ENCODE assay signal across 1 fruit fly cellular context in genomic region chr3R:4399810-4400496, dm6.
TF ChIP-seq lines count a peak whose summit lies in the region.

No protein-coding gene starts in this region.

TF ChIP-seq in whole organism, embryonic, 481 proteins besides CTCF, POLR2A, EP300 and RAD21 (continued from another document):
- TF ChIP-seq slou (GFP tag; optimal IDR thresholded peaks at IDR 0.05; lab: Kevin White, UChicago) = no peak
- TF ChIP-seq ttk (GFP tag; IDR thresholded peaks at IDR 0.05; lab: Robert Waterston, UW) = no peak
- TF ChIP-seq dm (GFP tag; optimal IDR thresholded peaks at IDR 0.05; lab: Kevin White, UChicago) = peak; percentile 4
- no peak for TF ChIP-seq schlank (tag; optimal IDR thresholded peaks at IDR 0.05; lab: Kevin White, UChicago)
- no peak for TF ChIP-seq gce (GFP tag; IDR thresholded peaks at IDR 0.05; lab: Robert Waterston, UW)
- TF ChIP-seq dmrt11E (tag; optimal IDR thresholded peaks at IDR 0.05; lab: Kevin White, UChicago) = peak; percentile 40
- TF ChIP-seq NC2β (GFP tag; optimal IDR thresholded peaks at IDR 0.05; lab: Kevin White, UChicago) = no peak
- peak; percentile 45 for TF ChIP-seq CG7839 (tag; optimal IDR thresholded peaks at IDR 0.05; lab: Kevin White, UChicago)
- TF ChIP-seq CG18262 (tag; optimal IDR thresholded peaks at IDR 0.05; lab: Kevin White, UChicago) = peak; percentile 49
- no peak for TF ChIP-seq E2f1 (GFP tag; IDR thresholded peaks at IDR 0.05; lab: Robert Waterston, UW)
- TF ChIP-seq CG7357 (GFP tag; IDR thresholded peaks at IDR 0.05; lab: Robert Waterston, UW) = peak; percentile 96
- TF ChIP-seq CG1233 (GFP tag; optimal IDR thresholded peaks at IDR 0.05; lab: Kevin White, UChicago) = no peak
- TF ChIP-seq bbx (GFP tag; IDR thresholded peaks at IDR 0.05; lab: Robert Waterston, UW; ENCODE audit: partially characterized antibody) = no peak
- TF ChIP-seq h (optimal IDR thresholded peaks at IDR 0.05; lab: Kevin White, UChicago) = no peak
- TF ChIP-seq CG2129 (GFP tag; IDR thresholded peaks at IDR 0.05; lab: Robert Waterston, UW; ENCODE audit: partially characterized antibody) = no peak
- TF ChIP-seq Six4 (GFP tag; optimal IDR thresholded peaks at IDR 0.05; lab: Kevin White, UChicago) = no peak
- no peak for TF ChIP-seq unpg (GFP tag; optimal IDR thresholded peaks at IDR 0.05; lab: Kevin White, UChicago)
- no peak for TF ChIP-seq dysf (GFP tag; IDR thresholded peaks at IDR 0.05; lab: Robert Waterston, UW)
- TF ChIP-seq CG4282 (GFP tag; optimal IDR thresholded peaks at IDR 0.05; lab: Kevin White, UChicago) = no peak
- TF ChIP-seq gcm (GFP tag; optimal IDR thresholded peaks at IDR 0.05; lab: Kevin White, UChicago) = no peak
- no peak for TF ChIP-seq fu2 (GFP tag; optimal IDR thresholded peaks at IDR 0.05; lab: Kevin White, UChicago)
- no peak for TF ChIP-seq stc (GFP tag; IDR thresholded peaks at IDR 0.05; lab: Robert Waterston, UW)
- no peak for TF ChIP-seq CG4360 (GFP tag; IDR thresholded peaks at IDR 0.05; lab: Robert Waterston, UW)
- no peak for TF ChIP-seq sens-2 (GFP tag; IDR thresholded peaks at IDR 0.05; lab: Robert Waterston, UW)
- no peak for TF ChIP-seq jumu (GFP tag; optimal IDR thresholded peaks at IDR 0.05; lab: Kevin White, UChicago)
- TF ChIP-seq CG17912 (GFP tag; optimal IDR thresholded peaks at IDR 0.05; lab: Kevin White, UChicago) = no peak
- TF ChIP-seq p53 (GFP tag; optimal IDR thresholded peaks at IDR 0.05; lab: Kevin White, UChicago) = no peak
- TF ChIP-seq amos (GFP tag; IDR thresholded peaks at IDR 0.05; lab: Robert Waterston, UW; ENCODE audit: partially characterized antibody) = peak; percentile 51
- no peak for TF ChIP-seq CG8944 (GFP tag; optimal IDR thresholded peaks at IDR 0.05; lab: Kevin White, UChicago)
- TF ChIP-seq B-H2 (GFP tag; optimal IDR thresholded peaks at IDR 0.05; lab: Kevin White, UChicago) = no peak
- TF ChIP-seq CG11247 (GFP tag; IDR thresholded peaks at IDR 0.05; lab: Robert Waterston, UW) = no peak
- TF ChIP-seq eyg (GFP tag; optimal IDR thresholded peaks at IDR 0.05; lab: Kevin White, UChicago) = no peak
- no peak for TF ChIP-seq Side (GFP tag; optimal IDR thresholded peaks at IDR 0.05; lab: Kevin White, UChicago)
- TF ChIP-seq CG15269 (tag; optimal IDR thresholded peaks at IDR 0.05; lab: Kevin White, UChicago) = peak; percentile 1
- TF ChIP-seq disco-r (GFP tag; optimal IDR thresholded peaks at IDR 0.05; lab: Kevin White, UChicago) = no peak
- TF ChIP-seq CG3995 (GFP tag; optimal IDR thresholded peaks at IDR 0.05; lab: Kevin White, UChicago) = peak; percentile 15
- no peak for TF ChIP-seq CG6813 (GFP tag; optimal IDR thresholded peaks at IDR 0.05; lab: Kevin White, UChicago)
- TF ChIP-seq Abd-B (GFP tag; optimal IDR thresholded peaks at IDR 0.05; lab: Kevin White, UChicago) = peak; percentile 60
- TF ChIP-seq CG2875 (GFP tag; optimal IDR thresholded peaks at IDR 0.05; lab: Kevin White, UChicago) = no peak
- TF ChIP-seq CG13775 (GFP tag; optimal IDR thresholded peaks at IDR 0.05; lab: Kevin White, UChicago) = peak; percentile 63
- TF ChIP-seq onecut (GFP tag; IDR thresholded peaks at IDR 0.05; lab: Robert Waterston, UW) = no peak
- no peak for TF ChIP-seq bsh (GFP tag; optimal IDR thresholded peaks at IDR 0.05; lab: Kevin White, UChicago)
- TF ChIP-seq hkb (optimal IDR thresholded peaks at IDR 0.05; lab: Kevin White, UChicago) = no peak
- no peak for TF ChIP-seq hkb (GFP tag; IDR thresholded peaks at IDR 0.05; lab: Robert Waterston, UW)
- peak; percentile 19 for TF ChIP-seq tin (GFP tag; optimal IDR thresholded peaks at IDR 0.05; lab: Kevin White, UChicago)
- no peak for TF ChIP-seq repo (GFP tag; optimal IDR thresholded peaks at IDR 0.05; lab: Kevin White, UChicago)
- no peak for TF ChIP-seq CG10543 (GFP tag; optimal IDR thresholded peaks at IDR 0.05; lab: Kevin White, UChicago)
- no peak for TF ChIP-seq org-1 (GFP tag; optimal IDR thresholded peaks at IDR 0.05; lab: Kevin White, UChicago)
- no peak for TF ChIP-seq prd (optimal IDR thresholded peaks at IDR 0.05; lab: Kevin White, UChicago)
- peak; percentile 48; the same call in 2 of the 3 replicates for TF ChIP-seq prd (GFP tag; IDR thresholded peaks at IDR 0.05; lab: Robert Waterston, UW)
- TF ChIP-seq CG4404 (GFP tag; IDR thresholded peaks at IDR 0.05; lab: Robert Waterston, UW) = no peak
- no peak for TF ChIP-seq Lim3 (GFP tag; IDR thresholded peaks at IDR 0.05; lab: Robert Waterston, UW)
- TF ChIP-seq salm (tag; optimal IDR thresholded peaks at IDR 0.05; lab: Kevin White, UChicago) = no peak
- TF ChIP-seq CG31441 (GFP tag; IDR thresholded peaks at IDR 0.05; lab: Robert Waterston, UW) = peak; percentile 55; the same call in 1 of the 2 replicates
- no peak for TF ChIP-seq so (GFP tag; IDR thresholded peaks at IDR 0.05; lab: Robert Waterston, UW)
- no peak for TF ChIP-seq CG12942 (GFP tag; optimal IDR thresholded peaks at IDR 0.05; lab: Kevin White, UChicago)
- no peak for TF ChIP-seq maf-S (GFP tag; optimal IDR thresholded peaks at IDR 0.05; lab: Kevin White, UChicago)
- TF ChIP-seq gfzf (GFP tag; optimal IDR thresholded peaks at IDR 0.05; lab: Kevin White, UChicago) = no peak
- no peak for TF ChIP-seq CG14050 (GFP tag; IDR thresholded peaks at IDR 0.05; lab: Robert Waterston, UW)
- no peak for TF ChIP-seq CG17568 (GFP tag; optimal IDR thresholded peaks at IDR 0.05; lab: Kevin White, UChicago)
- no peak for TF ChIP-seq D (optimal IDR thresholded peaks at IDR 0.05; lab: Kevin White, UChicago)
- no peak for TF ChIP-seq D (GFP tag; optimal IDR thresholded peaks at IDR 0.05; lab: Kevin White, UChicago)
- TF ChIP-seq CG15011 (GFP tag; optimal IDR thresholded peaks at IDR 0.05; lab: Kevin White, UChicago) = no peak
- TF ChIP-seq CG7556 (GFP tag; optimal IDR thresholded peaks at IDR 0.05; lab: Kevin White, UChicago) = no peak
- peak; percentile 64 for TF ChIP-seq CG9932 (GFP tag; IDR thresholded peaks at IDR 0.05; lab: Robert Waterston, UW)
- no peak for TF ChIP-seq dati (GFP tag; IDR thresholded peaks at IDR 0.05; lab: Robert Waterston, UW)
- no peak for TF ChIP-seq Myb (GFP tag; optimal IDR thresholded peaks at IDR 0.05; lab: Kevin White, UChicago)
- TF ChIP-seq fd3F (GFP tag; optimal IDR thresholded peaks at IDR 0.05; lab: Kevin White, UChicago) = no peak
- peak; percentile 24; the same call in 1 of the 2 replicates for TF ChIP-seq unc-4 (GFP tag; IDR thresholded peaks at IDR 0.05; lab: Robert Waterston, UW; ENCODE audit: partially characterized antibody)
- no peak for TF ChIP-seq Vsx1 (GFP tag; optimal IDR thresholded peaks at IDR 0.05; lab: Kevin White, UChicago)
- TF ChIP-seq CG11560 (tag; IDR thresholded peaks at IDR 0.05; lab: Robert Waterston, UW) = no peak
- TF ChIP-seq CG42726 (GFP tag; IDR thresholded peaks at IDR 0.05; lab: Robert Waterston, UW; ENCODE audit: partially characterized antibody) = 0 out of 2 replicates have a peak, but pooled peaks have one; percentile 44
- TF ChIP-seq CG33557 (GFP tag; optimal IDR thresholded peaks at IDR 0.05; lab: Kevin White, UChicago) = no peak
- TF ChIP-seq dan (GFP tag; IDR thresholded peaks at IDR 0.05; lab: Robert Waterston, UW) = no peak
- TF ChIP-seq pum (GFP tag; optimal IDR thresholded peaks at IDR 0.05; lab: Kevin White, UChicago) = no peak
- peak; percentile 15; the same call in 1 of the 2 replicates for TF ChIP-seq CG13287 (GFP tag; IDR thresholded peaks at IDR 0.05; lab: Robert Waterston, UW; ENCODE audit: partially characterized antibody)
- no peak for TF ChIP-seq Elba2 (GFP tag; optimal IDR thresholded peaks at IDR 0.05; lab: Kevin White, UChicago)
- no peak for TF ChIP-seq az2 (GFP tag; optimal IDR thresholded peaks at IDR 0.05; lab: Kevin White, UChicago)
- no peak for TF ChIP-seq CG6654 (GFP tag; optimal IDR thresholded peaks at IDR 0.05; lab: Kevin White, UChicago)
- TF ChIP-seq fd102C (GFP tag; optimal IDR thresholded peaks at IDR 0.05; lab: Kevin White, UChicago) = no peak
- no peak for TF ChIP-seq Hmr (GFP tag; optimal IDR thresholded peaks at IDR 0.05; lab: Kevin White, UChicago)
- TF ChIP-seq Blimp-1 (GFP tag; optimal IDR thresholded peaks at IDR 0.05; lab: Kevin White, UChicago) = no peak
- no peak for TF ChIP-seq CG7963 (GFP tag; IDR thresholded peaks at IDR 0.05; lab: Robert Waterston, UW; ENCODE audit: partially characterized antibody)
- TF ChIP-seq cwo (GFP tag; optimal IDR thresholded peaks at IDR 0.05; lab: Kevin White, UChicago) = no peak
- no peak for TF ChIP-seq zf30C (GFP tag; optimal IDR thresholded peaks at IDR 0.05; lab: Kevin White, UChicago)
- TF ChIP-seq wdn (GFP tag; IDR thresholded peaks at IDR 0.05; lab: Robert Waterston, UW) = no peak
- no peak for TF ChIP-seq twi (tag; optimal IDR thresholded peaks at IDR 0.05; lab: Kevin White, UChicago)
- TF ChIP-seq trem (tag; optimal IDR thresholded peaks at IDR 0.05; lab: Kevin White, UChicago) = no peak
- no peak for TF ChIP-seq chif (GFP tag; optimal IDR thresholded peaks at IDR 0.05; lab: Kevin White, UChicago)
- TF ChIP-seq CG9817 (tag; optimal IDR thresholded peaks at IDR 0.05; lab: Kevin White, UChicago) = peak; percentile 5
- TF ChIP-seq Ets65A (GFP tag; lab: Kevin White, UChicago) = peak; percentile 75
- TF ChIP-seq Fer1 (GFP tag; optimal IDR thresholded peaks at IDR 0.05; lab: Kevin White, UChicago) = no peak
- TF ChIP-seq ab (GFP tag; optimal IDR thresholded peaks at IDR 0.05; lab: Kevin White, UChicago) = no peak
- no peak for TF ChIP-seq CG5245 (GFP tag; optimal IDR thresholded peaks at IDR 0.05; lab: Kevin White, UChicago)
- no peak for TF ChIP-seq kah (GFP tag; optimal IDR thresholded peaks at IDR 0.05; lab: Kevin White, UChicago)
- TF ChIP-seq Hr78 (GFP tag; optimal IDR thresholded peaks at IDR 0.05; lab: Kevin White, UChicago) = peak in 1 of 2 experiments; percentile 37
- TF ChIP-seq CG8359 (GFP tag; optimal IDR thresholded peaks at IDR 0.05; lab: Kevin White, UChicago; ENCODE audit: borderline replicate concordance) = no peak
- TF ChIP-seq Mes4 (GFP tag; optimal IDR thresholded peaks at IDR 0.05; lab: Kevin White, UChicago) = no peak
- peak; percentile 4 for TF ChIP-seq Sin3A (optimal IDR thresholded peaks at IDR 0.05; lab: Kevin White, UChicago)
- no peak for TF ChIP-seq ase (GFP tag; IDR thresholded peaks at IDR 0.05; lab: Robert Waterston, UW)
- no peak for TF ChIP-seq CG15479 (GFP tag; optimal IDR thresholded peaks at IDR 0.05; lab: Kevin White, UChicago)
- TF ChIP-seq CG9797 (GFP tag; optimal IDR thresholded peaks at IDR 0.05; lab: Kevin White, UChicago) = no peak
- peak; percentile 64 for TF ChIP-seq phol (tag; optimal IDR thresholded peaks at IDR 0.05; lab: Kevin White, UChicago)
- TF ChIP-seq her (GFP tag; optimal IDR thresholded peaks at IDR 0.05; lab: Kevin White, UChicago) = no peak
- TF ChIP-seq CG34224 (GFP tag; IDR thresholded peaks at IDR 0.05; lab: Robert Waterston, UW; ENCODE audit: partially characterized antibody) = peak; percentile 10; the same call in 1 of the 3 replicates
- no peak for TF ChIP-seq CG17829 (tag; optimal IDR thresholded peaks at IDR 0.05; lab: Kevin White, UChicago)
- no peak for TF ChIP-seq Kr (GFP tag; optimal IDR thresholded peaks at IDR 0.05; lab: Kevin White, UChicago)
- TF ChIP-seq CG7987 (GFP tag; optimal IDR thresholded peaks at IDR 0.05; lab: Kevin White, UChicago) = no peak
- TF ChIP-seq CG7928 (GFP tag; optimal IDR thresholded peaks at IDR 0.05; lab: Kevin White, UChicago) = no peak
- TF ChIP-seq CG18764 (GFP tag; optimal IDR thresholded peaks at IDR 0.05; lab: Kevin White, UChicago) = peak; percentile 64
- peak; percentile 12 for TF ChIP-seq CG15601 (tag; optimal IDR thresholded peaks at IDR 0.05; lab: Kevin White, UChicago)
- no peak for TF ChIP-seq sisA (GFP tag; IDR thresholded peaks at IDR 0.05; lab: Robert Waterston, UW)
- TF ChIP-seq seq (GFP tag; IDR thresholded peaks at IDR 0.05; lab: Robert Waterston, UW) = no peak
- TF ChIP-seq hb (GFP tag; IDR thresholded peaks at IDR 0.05; lab: Robert Waterston, UW; ENCODE audit: partially characterized antibody) = no peak
- no peak for TF ChIP-seq YL-1 (GFP tag; optimal IDR thresholded peaks at IDR 0.05; lab: Kevin White, UChicago)
- peak; percentile 49; the same call in 1 of the 2 replicates for TF ChIP-seq Rfx (GFP tag; IDR thresholded peaks at IDR 0.05; lab: Robert Waterston, UW)
- TF ChIP-seq run (tag; optimal IDR thresholded peaks at IDR 0.05; lab: Kevin White, UChicago) = no peak
- no peak for TF ChIP-seq CG10274 (GFP tag; optimal IDR thresholded peaks at IDR 0.05; lab: Kevin White, UChicago)
- no peak for TF ChIP-seq Hr39 (optimal IDR thresholded peaks at IDR 0.05; lab: Kevin White, UChicago)
- no peak for TF ChIP-seq CG4707 (GFP tag; optimal IDR thresholded peaks at IDR 0.05; lab: Kevin White, UChicago)
- TF ChIP-seq CG4617 (GFP tag; optimal IDR thresholded peaks at IDR 0.05; lab: Kevin White, UChicago; ENCODE audit: borderline replicate concordance) = peak; percentile 40
- no peak for TF ChIP-seq Spps (tag; optimal IDR thresholded peaks at IDR 0.05; lab: Kevin White, UChicago)
- TF ChIP-seq lmd (GFP tag; IDR thresholded peaks at IDR 0.05; lab: Robert Waterston, UW) = peak; percentile 23; the same call in 1 of the 2 replicates
